Worm (Caenorhabditis elegans) whole organism, late embryonic: ENCODE data around the gene pigg-1.

Source experiments
- ceh-45 ChIP-seq: fragments of 200-800 bp; sonication (Bioruptor generic); IDR thresholded peaks from 2 replicates; pipeline ENCODE4 v1.3.6; 2022; ENCODE audit warnings: missing genetic modification reagents, missing genetic modification characterization, missing compliant biosample characterization
- dmd-4 ChIP-seq: sonication (generic microtip); optimal IDR thresholded peaks from 2 replicates; lab custom pipeline; 2016; ENCODE audit warnings: borderline replicate concordance, missing genetic modification characterization, missing compliant biosample characterization
- ets-4 ChIP-seq: sonication (generic microtip); optimal IDR thresholded peaks from 2 replicates; lab custom pipeline; 2016; ENCODE audit warnings: missing genetic modification characterization, missing compliant biosample characterization
- eyg-1 ChIP-seq: sonication (generic microtip); optimal IDR thresholded peaks from 2 replicates; lab custom pipeline; 2016; ENCODE audit warnings: missing genotype, missing genetic modification characterization, missing compliant biosample characterization
- npax-4 ChIP-seq: sonication (generic microtip); optimal IDR thresholded peaks from 2 replicates; lab custom pipeline; 2016; ENCODE audit warnings: missing genetic modification characterization, missing compliant biosample characterization
- pqm-1 ChIP-seq: sonication (generic microtip); optimal IDR thresholded peaks from 2 replicates; lab custom pipeline; 2016; ENCODE audit warnings: missing genetic modification characterization, missing compliant biosample characterization
- rnt-1 ChIP-seq: sonication (generic microtip); optimal IDR thresholded peaks from 2 replicates; lab custom pipeline; 2016; ENCODE audit warnings: missing genetic modification characterization, missing compliant biosample characterization
- unc-55 ChIP-seq: sonication (generic microtip); optimal IDR thresholded peaks from 2 replicates; lab custom pipeline; 2017; ENCODE audit warnings: missing biosample characterization, missing genetic modification reagents, missing genetic modification characterization
- ztf-16 ChIP-seq: sonication (generic microtip); optimal IDR thresholded peaks from 2 replicates; lab custom pipeline; 2017; ENCODE audit warnings: missing genetic modification characterization, missing compliant biosample characterization

DNA sequence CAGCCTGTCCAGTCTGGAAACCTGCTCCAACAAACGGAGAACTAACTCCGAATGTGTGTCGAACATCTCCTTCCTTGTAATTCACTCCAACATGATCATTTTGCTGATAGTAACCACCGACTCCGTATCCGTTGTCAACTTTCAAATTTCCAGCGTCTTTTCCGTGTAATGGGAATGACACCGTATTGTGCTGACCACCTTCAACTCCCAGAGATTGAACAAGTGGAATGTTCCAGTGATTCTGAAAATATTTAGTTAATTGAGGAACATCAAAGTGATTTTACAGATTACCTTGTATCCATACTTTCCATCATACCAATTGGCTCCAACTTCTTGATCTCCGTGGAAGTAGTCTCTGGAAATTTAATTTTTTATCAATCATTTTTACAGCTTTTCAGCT is 27.8 kb upstream of the pigg-1 start:
- TF ChIP-seq ztf-16 (tag; lab: Kevin White, UChicago) (no peak), npax-4 (tag; lab: Kevin White, UChicago) (no peak), dmd-4 (tag; lab: Kevin White, UChicago) (no peak), ceh-45 (GFP tag; lab: Robert Waterston, UW) (no peak), unc-55 (GFP tag; lab: Kevin White, UChicago) (no peak), ets-4 (tag; lab: Kevin White, UChicago) (no peak), pqm-1 (tag; lab: Kevin White, UChicago) (no peak), rnt-1 (tag; lab: Kevin White, UChicago) (no peak), eyg-1 (no peak)
